Worm (Caenorhabditis elegans) whole organism, L4 larva: ENCODE data around the gene ilkp-1.

Source experiments
- D1046.2 ChIP-seq: fragments of 200-800 bp; sonication (Bioruptor generic); IDR thresholded peaks from 2 replicates; pipeline ENCODE4 v1.3.6; 2022; ENCODE audit warnings: missing genetic modification characterization, missing compliant biosample characterization
- Y105C5A.15 ChIP-seq: fragments of 200-800 bp; sonication (Bioruptor generic); IDR thresholded peaks from 2 replicates; pipeline ENCODE4 v1.3.6; 2022; ENCODE audit warnings: missing genetic modification characterization, missing compliant biosample characterization
- Y5F2A.4 ChIP-seq: fragments of 200-800 bp; sonication (Bioruptor generic); optimal IDR thresholded peaks from 2 replicates; lab custom pipeline; 2018; ENCODE audit warnings: mild to moderate bottlenecking, missing genetic modification characterization, missing compliant biosample characterization
- Y75B8A.6 ChIP-seq: fragments of 200-800 bp; sonication (Bioruptor generic); IDR thresholded peaks from 2 replicates; pipeline ENCODE4 v1.3.6; 2022; ENCODE audit warnings: missing genetic modification reagents, missing genetic modification characterization, missing compliant biosample characterization
- ZK337.2 ChIP-seq: fragments of 200-800 bp; sonication (Bioruptor generic); IDR thresholded peaks from 2 replicates; pipeline ENCODE4 v1.3.6; 2022; ENCODE audit warnings: missing genetic modification reagents, missing genetic modification characterization, missing compliant biosample characterization
- aha-1 ChIP-seq: fragments of 150-350 bp; peaks from one replicate; lab custom pipeline; 2014; ENCODE audit warnings: missing biosample characterization, missing genetic modification characterization
- arid-1 ChIP-seq: fragments of 200-800 bp; sonication (Bioruptor generic); conservative IDR thresholded peaks from 2 replicates; pipeline ENCODE4 v1.3.6; 2022; ENCODE audit warnings: missing genetic modification reagents, missing genetic modification characterization, missing compliant biosample characterization
- ceh-28 ChIP-seq: fragments of 150-350 bp; optimal IDR thresholded peaks from 2 replicates; lab custom pipeline; 2014; ENCODE audit warnings: missing biosample characterization, missing genetic modification reagents, missing genetic modification characterization
- ceh-62 ChIP-seq: sonication (generic microtip); optimal IDR thresholded peaks from 2 replicates; lab custom pipeline; 2017; ENCODE audit warnings: missing biosample characterization, missing genetic modification characterization
- daf-12 ChIP-seq: fragments of 150-350 bp; optimal IDR thresholded peaks from 2 replicates; lab custom pipeline; 2014; ENCODE audit warnings: missing biosample characterization, missing genetic modification reagents, missing genetic modification characterization
- egl-27 ChIP-seq: sonication (generic microtip); optimal IDR thresholded peaks from 3 replicates; lab custom pipeline; 2017; ENCODE audit warnings: missing biosample characterization, missing genetic modification reagents, missing genetic modification characterization
- lim-7 ChIP-seq: fragments of 200-800 bp; sonication (Bioruptor generic); IDR thresholded peaks from 2 replicates; pipeline ENCODE4 v1.3.6; 2022; ENCODE audit warnings: missing genetic modification characterization, missing compliant biosample characterization
- lin-29 ChIP-seq: fragments of 200-800 bp; sonication (Bioruptor generic); IDR thresholded peaks from 2 replicates; pipeline ENCODE4 v1.3.6; 2022; ENCODE audit warnings: missing genetic modification reagents, missing genetic modification characterization, missing compliant biosample characterization
- lin-38 ChIP-seq: fragments of 200-800 bp; sonication (Bioruptor generic); IDR thresholded peaks from 2 replicates; pipeline ENCODE4 v1.3.6; 2022; ENCODE audit warnings: missing genetic modification reagents, missing genetic modification characterization, missing compliant biosample characterization
- madf-5 ChIP-seq, 2 experiments: fragments of 200-800 bp; sonication (Bioruptor generic); IDR thresholded peaks; 2 replicates each; pipeline ENCODE4 v1.3.6; 2022; ENCODE audit warnings: missing compliant biosample characterization in 2 of 2, missing genetic modification characterization in 2 of 2
- mes-2 ChIP-seq: sonication (generic microtip); optimal IDR thresholded peaks from 2 replicates; lab custom pipeline; 2016; ENCODE audit warnings: missing genotype, mild to moderate bottlenecking, missing genetic modification characterization, missing compliant biosample characterization; ENCODE audit not compliant: poor library complexity, severe bottlenecking
- nhr-11 ChIP-seq: fragments of 150-350 bp; optimal IDR thresholded peaks from 2 replicates; lab custom pipeline; 2014; ENCODE audit warnings: missing biosample characterization, missing genetic modification characterization
- nhr-41 ChIP-seq: fragments of 200-800 bp; sonication (Bioruptor generic); IDR thresholded peaks from 2 replicates; pipeline ENCODE4 v1.3.6; 2022; ENCODE audit warnings: missing genetic modification reagents, missing genetic modification characterization, missing compliant biosample characterization
- nhr-48 ChIP-seq: sonication (generic microtip); optimal IDR thresholded peaks from 2 replicates; lab custom pipeline; 2016; ENCODE audit warnings: mild to moderate bottlenecking, missing genetic modification characterization, missing compliant biosample characterization
- nhr-76 ChIP-seq: fragments of 150-350 bp; optimal IDR thresholded peaks from 2 replicates; lab custom pipeline; 2014; ENCODE audit warnings: missing biosample characterization, missing genetic modification characterization
- pqm-1 ChIP-seq: sonication (generic microtip); optimal IDR thresholded peaks from 2 replicates; lab custom pipeline; 2017; ENCODE audit warnings: missing biosample characterization, missing genetic modification characterization
- rbr-2 ChIP-seq: sonication (generic microtip); optimal IDR thresholded peaks from 2 replicates; lab custom pipeline; 2016; ENCODE audit warnings: missing genotype, missing genetic modification characterization, missing compliant biosample characterization
- saeg-2 ChIP-seq: fragments of 200-800 bp; sonication (Bioruptor generic); IDR thresholded peaks from 2 replicates; pipeline ENCODE4 v1.3.6; 2022; ENCODE audit warnings: missing genetic modification reagents, missing genetic modification characterization, missing compliant biosample characterization
- set-16 ChIP-seq: fragments of 200-800 bp; sonication (Bioruptor generic); IDR thresholded peaks from 2 replicates; pipeline ENCODE4 v1.3.6; 2022; ENCODE audit warnings: missing genetic modification reagents, missing genetic modification characterization, missing compliant biosample characterization
- unc-62 ChIP-seq, 3 experiments: fragments of 150-350 bp in 1 of 3; sonication (generic microtip); optimal IDR thresholded peaks in 2 of 3; peaks in 1 of 3; 1 replicate in 1 of 3; 2 replicates in 2 of 3; lab custom pipeline; 2014 to 2017; ENCODE audit warnings: missing biosample characterization in 3 of 3, missing genetic modification characterization in 3 of 3, missing genetic modification reagents in 3 of 3, missing genotype in 1 of 3
- zfp-2 ChIP-seq: sonication (generic microtip); optimal IDR thresholded peaks from 2 replicates; lab custom pipeline; 2016; ENCODE audit warnings: mild to moderate bottlenecking, missing genetic modification characterization, missing compliant biosample characterization

Gene ilkp-1

DNA sequence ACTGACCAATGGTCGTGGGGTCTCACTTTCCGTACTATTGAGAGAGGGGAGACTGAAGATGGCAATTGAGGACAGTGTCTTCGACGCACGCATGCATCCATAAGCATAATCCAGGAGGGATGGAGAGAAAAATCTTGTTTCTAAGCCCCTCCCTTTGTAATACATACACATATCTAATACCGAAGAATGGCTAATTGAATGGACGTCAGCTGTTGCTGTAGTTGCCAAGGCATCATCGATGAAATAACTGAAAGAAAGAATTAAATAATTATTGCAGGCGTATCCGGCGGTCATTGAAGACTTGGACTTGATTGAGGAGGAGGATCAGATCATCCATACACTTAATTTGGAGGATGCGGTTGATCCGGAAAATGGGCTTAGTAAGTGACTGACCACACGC is 24.5 kb upstream of the ilkp-1 start, which contains the start of gene F33A8.7:
Gene F33A8.7 (minus strand): TSS at position 101 of the 400 bp plus-strand sequence.
- TF ChIP-seq mes-2 (tag; lab: Kevin White, UChicago), result no peak
- peak; percentile 5 for TF ChIP-seq aha-1 (tag; lab: Kevin White, UChicago)
- TF ChIP-seq nhr-48, result peak; percentile 25
- TF ChIP-seq ZK337.2 (GFP tag; lab: Robert Waterston, UW), result no peak

DNA sequence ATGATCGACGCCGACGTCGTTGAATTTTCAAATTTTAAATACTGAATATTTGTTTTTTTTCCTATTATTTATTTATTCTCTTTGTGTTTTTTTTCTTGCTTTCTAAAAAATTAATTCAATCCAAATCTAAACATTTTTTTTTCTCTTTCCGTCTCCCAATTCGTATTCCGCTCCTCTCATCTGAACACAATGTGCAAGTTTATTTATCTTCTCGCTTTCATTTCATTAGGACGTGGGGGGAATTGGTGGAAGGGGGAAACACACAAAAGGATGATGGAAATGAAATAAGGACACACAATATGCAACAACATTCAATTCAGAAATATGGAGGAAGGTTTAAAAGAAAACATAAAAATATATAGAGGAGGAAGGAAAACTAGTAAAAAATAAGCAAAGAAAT is 22.3 kb upstream of the ilkp-1 start:
- TF ChIP-seq lim-7 (GFP tag; lab: Robert Waterston, UW) (no peak), rbr-2 (tag; lab: Kevin White, UChicago) (no peak), daf-12 (tag; lab: Kevin White, UChicago) (no peak), aha-1 (tag; lab: Kevin White, UChicago) (peak; percentile 71), nhr-76 (tag; lab: Kevin White, UChicago) (no peak), Y105C5A.15 (GFP tag; lab: Robert Waterston, UW) (no peak), unc-62 (GFP tag; optimal IDR thresholded peaks at IDR 0.05 in 1 of 2; lab: Kevin White, UChicago) (peak in 1 of 2 experiments; percentile 43), unc-62 (tag; optimal IDR thresholded peaks at IDR 0.05; lab: Kevin White, UChicago) (no peak)

DNA sequence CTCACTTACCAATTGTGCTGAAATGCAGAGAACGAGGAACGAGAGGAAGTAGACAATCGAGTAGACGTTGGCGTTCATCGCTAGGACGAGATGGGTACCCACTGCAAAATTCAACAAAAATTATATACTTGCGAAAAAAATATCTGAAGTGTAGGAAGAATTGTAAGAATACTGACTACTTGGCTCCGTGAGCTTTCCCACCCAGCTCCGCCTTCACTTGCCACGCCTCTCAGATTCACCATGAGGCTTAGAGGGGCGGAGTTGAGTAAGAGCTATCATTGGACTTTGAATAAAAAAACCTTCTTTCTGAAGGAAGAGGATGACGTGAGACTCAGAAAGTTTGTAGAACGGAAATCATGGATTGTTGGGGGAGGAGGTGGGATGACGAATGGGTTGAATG is 19.8 kb upstream of the ilkp-1 start, which contains the start of gene nlp-18:
Gene nlp-18 (minus strand): TSS at position 101 of the 400 bp plus-strand sequence.
- TF ChIP-seq aha-1 (tag; lab: Kevin White, UChicago), result peak; percentile 25
- no peak for TF ChIP-seq zfp-2 (tag; lab: Kevin White, UChicago)
- no peak for TF ChIP-seq nhr-76 (tag; lab: Kevin White, UChicago)
- TF ChIP-seq Y5F2A.4 (GFP tag; lab: Kevin White, UChicago), result no peak

DNA sequence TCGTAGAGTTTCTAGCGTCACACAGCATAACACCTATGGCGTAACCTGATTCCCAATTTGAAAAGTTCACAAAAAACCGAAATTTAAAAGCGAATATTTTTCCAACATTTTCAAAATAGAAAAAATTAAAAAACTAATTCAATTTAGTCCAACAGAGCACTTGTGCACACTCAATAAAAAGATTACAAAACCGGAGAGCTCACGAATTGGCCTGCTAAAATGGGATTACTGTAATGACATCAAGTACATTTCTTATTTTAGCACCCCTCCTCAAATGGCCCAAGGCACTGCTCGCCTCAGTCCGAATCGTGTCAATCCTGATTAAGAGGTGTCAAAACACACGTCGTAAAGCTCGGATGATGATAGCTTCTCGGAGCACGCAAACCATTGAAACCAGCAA is 17.2 kb upstream of the ilkp-1 start:
- TF ChIP-seq unc-62 (GFP tag; optimal IDR thresholded peaks at IDR 0.05 in 1 of 2; lab: Kevin White, UChicago) (peak in 1 of 2 experiments; percentile 65), unc-62 (tag; optimal IDR thresholded peaks at IDR 0.05; lab: Kevin White, UChicago) (no peak), arid-1 (GFP tag; lab: Robert Waterston, UW) (no peak)

DNA sequence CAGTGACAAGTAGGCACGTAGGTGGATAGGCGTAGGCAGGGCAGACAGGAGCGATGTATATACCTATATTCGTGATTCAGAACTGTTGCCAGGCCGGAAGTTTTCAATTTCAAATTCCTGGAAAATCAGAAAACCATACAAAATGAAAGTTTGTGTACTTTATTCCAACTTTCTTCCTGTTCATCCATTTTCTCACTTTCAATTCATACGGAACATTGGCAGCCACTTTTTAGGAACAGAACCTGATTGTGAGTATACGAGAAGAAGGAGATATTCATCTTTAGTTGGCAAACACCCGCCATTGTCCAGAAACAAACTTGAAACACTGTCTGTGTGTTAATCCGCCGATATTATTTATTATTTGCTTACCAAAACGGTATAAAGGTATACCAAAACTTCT is 14.3 kb upstream of the ilkp-1 start, which contains the start of gene srlf-15:
Gene srlf-15 (plus strand): TSS at position 301 of the 400 bp plus-strand sequence.
- no peak for TF ChIP-seq lin-29 (GFP tag; lab: Robert Waterston, UW)
- no peak for TF ChIP-seq Y105C5A.15 (GFP tag; lab: Robert Waterston, UW)
- no peak for TF ChIP-seq nhr-41 (GFP tag; lab: Robert Waterston, UW)
- TF ChIP-seq nhr-11, result no peak
- no peak for TF ChIP-seq pqm-1
- no peak for TF ChIP-seq D1046.2
- no peak for TF ChIP-seq lin-38
- no peak for TF ChIP-seq saeg-2 (GFP tag; lab: Robert Waterston, UW)
- TF ChIP-seq ceh-28, result no peak
- TF ChIP-seq Y75B8A.6 (GFP tag; lab: Robert Waterston, UW), result no peak
- no peak for TF ChIP-seq madf-5 (GFP tag; IDR thresholded peaks at IDR 0.05; lab: Robert Waterston, UW)
- TF ChIP-seq ceh-62 (tag; lab: Kevin White, UChicago), result no peak
- TF ChIP-seq egl-27 (tag; lab: Kevin White, UChicago), result no peak
- TF ChIP-seq, all 104 proteins: peak for 0

DNA sequence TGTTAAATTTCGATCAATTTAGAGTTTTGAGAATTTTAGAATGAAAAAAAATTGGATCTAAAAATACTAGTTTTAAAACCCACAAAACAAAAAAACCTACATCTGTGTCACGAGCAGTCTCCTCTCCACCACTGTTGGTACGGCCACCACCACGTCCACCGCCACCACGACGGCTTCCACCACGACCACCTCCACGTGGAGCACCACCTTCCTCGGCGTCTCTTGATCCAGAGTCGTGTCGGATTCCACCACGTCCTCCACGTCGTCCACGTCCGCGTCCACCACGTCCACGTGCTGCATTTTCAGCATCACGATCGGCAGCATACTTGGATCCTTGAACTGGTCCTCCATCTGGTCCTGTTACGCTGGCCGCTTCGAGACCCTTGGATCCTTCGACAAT is 9.9 kb upstream of the ilkp-1 start:
- TF ChIP-seq set-16, result peak; percentile 83
- TF ChIP-seq ZK337.2 (GFP tag; lab: Robert Waterston, UW), result no peak

DNA sequence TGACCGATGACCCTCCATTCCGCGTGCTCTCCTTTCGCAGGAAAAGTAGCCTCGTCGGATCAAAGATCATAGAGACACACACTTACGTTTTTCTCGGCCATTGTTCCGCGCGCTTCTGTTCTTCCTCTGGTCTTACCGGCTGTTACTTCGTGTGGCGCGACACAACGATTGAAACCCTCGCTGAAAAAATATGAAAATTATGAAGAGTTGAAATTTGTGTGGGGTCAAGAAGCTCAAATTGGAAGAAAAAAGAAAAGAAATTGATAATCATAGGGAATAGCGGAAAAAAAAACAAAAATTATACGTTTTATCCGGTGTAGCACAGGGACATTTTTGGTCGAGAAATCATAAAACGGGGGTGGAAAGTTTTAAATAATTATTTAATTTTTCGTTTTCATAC is 9.0 kb upstream of the ilkp-1 start, which contains the start of gene cey-1:
Gene cey-1 (minus strand): TSS at position 180 of the 400 bp plus-strand sequence.
- TF ChIP-seq daf-12 (tag; lab: Kevin White, UChicago) (no peak), aha-1 (tag; lab: Kevin White, UChicago) (peak; percentile 90)
